Fruit fly (Drosophila melanogaster) whole organism, embryonic: ENCODE measurements around the gene Calr.
A peak's percentile ranks its signal among the peaks of the same experiment; 100 is the strongest.

ENCODE experiments used
- CG12071 ChIP-seq: fragments of 200-800 bp; sonication (Bioruptor generic); optimal IDR thresholded peaks from 3 replicates; lab custom pipeline; 2018; ENCODE audit warnings: missing biosample characterization, mild to moderate bottlenecking, missing genetic modification characterization
- CG13287 ChIP-seq: fragments of 200-800 bp; sonication (Bioruptor generic); IDR thresholded peaks from 2 replicates; pipeline ENCODE4 v1.3.6; 2022; ENCODE audit warnings: missing biosample characterization, missing genetic modification characterization; ENCODE audit not compliant: partially characterized antibody
- CG13775 ChIP-seq: fragments of 200-800 bp; sonication (Bioruptor generic); optimal IDR thresholded peaks from 3 replicates; lab custom pipeline; 2017; ENCODE audit warnings: missing biosample characterization, mild to moderate bottlenecking, missing genetic modification characterization
- CG17829 ChIP-seq: fragments of 200-800 bp; optimal IDR thresholded peaks from 2 replicates; lab custom pipeline; 2019; ENCODE audit warnings: missing biosample characterization, mild to moderate bottlenecking, missing genetic modification characterization, moderate library complexity
- ase ChIP-seq: fragments of 200-800 bp; sonication (Bioruptor generic); IDR thresholded peaks from 3 replicates; pipeline ENCODE4 v1.3.6; 2022; ENCODE audit warnings: missing biosample characterization, missing genetic modification characterization
- dimm ChIP-seq: fragments of 200-800 bp; sonication (Bioruptor generic); IDR thresholded peaks from 2 replicates; pipeline ENCODE4 v1.3.6; 2022; ENCODE audit warnings: missing biosample characterization, missing genetic modification characterization
- fru ChIP-seq: fragments of >200 bp; optimal IDR thresholded peaks from 2 replicates; lab custom pipeline; 2017
- nerfin-2 ChIP-seq: fragments of 200-800 bp; sonication (Bioruptor generic); IDR thresholded peaks from 2 replicates; pipeline ENCODE4 v1.3.6; 2022; ENCODE audit warnings: missing biosample characterization, missing genetic modification characterization; ENCODE audit not compliant: partially characterized antibody

dm6 chr3R:9612217-9612616 is 18.4 kb downstream of the Calr start:
- TF ChIP-seq CG13775 (no peak), CG17829 (tag; lab: Kevin White, UChicago) (no peak), CG12071 (GFP tag; lab: Kevin White, UChicago) (no peak), dimm (no peak), CG13287 (GFP tag; lab: Robert Waterston, UW) (no peak), nerfin-2 (GFP tag; lab: Robert Waterston, UW) (peak; percentile 71), ase (GFP tag; lab: Robert Waterston, UW) (no peak), fru (lab: Kevin White, UChicago) (no peak)
